Worm (Caenorhabditis elegans): ENCODE data around the gene F26G1.10.

- TF ChIP-seq nhr-12 (tag; optimal IDR thresholded peaks at IDR 0.05) = no peak
- no peak for TF ChIP-seq mab-5 (tag; optimal IDR thresholded peaks at IDR 0.05)
- no peak for TF ChIP-seq sem-2 (GFP tag; optimal IDR thresholded peaks at IDR 0.05)
- no peak for TF ChIP-seq elt-3 (tag; optimal IDR thresholded peaks at IDR 0.05)
- no peak for TF ChIP-seq snpc-4 (tag; optimal IDR thresholded peaks at IDR 0.05)
These were observed 46.4 kb upstream of the F26G1.10 start, which contains the start of gene ttr-41 for ce11 chrII:4727769-4728168.

Measured in whole organism, mixed stage, embryonic.